Fruit fly (Drosophila melanogaster) whole organism, pupa: Measurements from ENCODE around the gene Usp5.

Source experiments
- CG10348 ChIP-seq: fragments of 200-800 bp; sonication (Bioruptor generic); IDR thresholded peaks from 2 replicates; pipeline ENCODE4 v1.3.6; 2022; ENCODE audit warnings: missing biosample characterization, missing genetic modification characterization
- CG12605 ChIP-seq: fragments of 200-800 bp; sonication (Bioruptor generic); IDR thresholded peaks from 2 replicates; pipeline ENCODE4 v1.3.6; 2022; ENCODE audit warnings: missing biosample characterization, missing genetic modification characterization
- CG13204 ChIP-seq: fragments of 200-800 bp; sonication (Bioruptor generic); optimal IDR thresholded peaks from 2 replicates; lab custom pipeline; 2018; ENCODE audit warnings: missing biosample characterization, mild to moderate bottlenecking, missing genetic modification characterization, moderate library complexity
- CG14655 ChIP-seq: fragments of 200-800 bp; sonication (Bioruptor generic); optimal IDR thresholded peaks from 3 replicates; lab custom pipeline; 2017; ENCODE audit warnings: mild to moderate bottlenecking, missing biosample characterization, missing genetic modification reagents, missing genetic modification characterization
- CG15710 ChIP-seq: fragments of 200-800 bp; sonication (Bioruptor generic); optimal IDR thresholded peaks from 2 replicates; lab custom pipeline; 2018; ENCODE audit warnings: missing biosample characterization, mild to moderate bottlenecking, missing genetic modification characterization, moderate library complexity
- CG17806 ChIP-seq: fragments of 200-800 bp; sonication (Bioruptor generic); optimal IDR thresholded peaks from 2 replicates; lab custom pipeline; 2018; ENCODE audit warnings: missing biosample characterization, mild to moderate bottlenecking, missing genetic modification characterization, moderate library complexity
- CG32121 ChIP-seq: fragments of 200-800 bp; sonication (Bioruptor generic); IDR thresholded peaks from 2 replicates; pipeline ENCODE4 v1.3.6; 2022; ENCODE audit warnings: missing biosample characterization, missing genetic modification characterization
- CG34367 ChIP-seq: fragments of 200-800 bp; sonication (Bioruptor generic); optimal IDR thresholded peaks from 2 replicates; lab custom pipeline; 2018; ENCODE audit warnings: missing biosample characterization, mild to moderate bottlenecking, missing genetic modification characterization
- CG4496 ChIP-seq: fragments of 200-800 bp; sonication (Bioruptor generic); IDR thresholded peaks from 3 replicates; pipeline ENCODE4 v1.3.6; 2022; ENCODE audit warnings: missing biosample characterization, missing genetic modification characterization
- CG8159 ChIP-seq: fragments of 200-800 bp; sonication (Bioruptor generic); optimal IDR thresholded peaks from 3 replicates; lab custom pipeline; 2018; ENCODE audit warnings: missing biosample characterization, mild to moderate bottlenecking, missing genetic modification characterization, moderate library complexity
- CG8301 ChIP-seq: fragments of 200-800 bp; sonication (Bioruptor generic); optimal IDR thresholded peaks from 2 replicates; lab custom pipeline; 2018; ENCODE audit warnings: missing biosample characterization, mild to moderate bottlenecking, missing genetic modification characterization
- CG9948 ChIP-seq: fragments of 200-800 bp; sonication (Bioruptor generic); optimal IDR thresholded peaks from 2 replicates; lab custom pipeline; 2018; ENCODE audit warnings: missing biosample characterization, mild to moderate bottlenecking, missing genetic modification characterization, moderate library complexity
- D1 ChIP-seq: fragments of 200-800 bp; sonication (Bioruptor generic); optimal IDR thresholded peaks from 2 replicates; lab custom pipeline; 2018; ENCODE audit warnings: missing biosample characterization, mild to moderate bottlenecking, missing genetic modification characterization, moderate library complexity
- EcR ChIP-seq: fragments of 200-800 bp; sonication (Bioruptor generic); optimal IDR thresholded peaks from 3 replicates; lab custom pipeline; 2019; ENCODE audit warnings: missing biosample characterization, missing genetic modification characterization, mild to moderate bottlenecking, moderate library complexity, missing genetic modification reagents
- Ets98B ChIP-seq: fragments of 200-800 bp; sonication (Bioruptor generic); IDR thresholded peaks from 2 replicates; pipeline ENCODE4 v1.3.6; 2022; ENCODE audit warnings: missing biosample characterization, missing genetic modification characterization
- Pif1A ChIP-seq: fragments of 200-800 bp; sonication (Bioruptor generic); optimal IDR thresholded peaks from 3 replicates; lab custom pipeline; 2016; ENCODE audit warnings: missing biosample characterization, missing genetic modification characterization
- Pif1B ChIP-seq: fragments of 200-800 bp; sonication (Bioruptor generic); optimal IDR thresholded peaks from 3 replicates; lab custom pipeline; 2016; ENCODE audit warnings: missing biosample characterization, missing genetic modification characterization
- Snoo ChIP-seq: fragments of 200-800 bp; sonication (Bioruptor generic); optimal IDR thresholded peaks from 3 replicates; lab custom pipeline; 2017; ENCODE audit warnings: missing biosample characterization, mild to moderate bottlenecking, missing genetic modification characterization, inconsistent platforms
- fd96Ca ChIP-seq: fragments of 200-800 bp; sonication (Bioruptor generic); IDR thresholded peaks from 3 replicates; pipeline ENCODE4 v1.3.6; 2022; ENCODE audit warnings: missing biosample characterization, missing genetic modification characterization
- gl ChIP-seq: fragments of 200-800 bp; sonication (Bioruptor generic); optimal IDR thresholded peaks from 2 replicates; lab custom pipeline; 2018; ENCODE audit warnings: missing biosample characterization, mild to moderate bottlenecking, missing genetic modification characterization
- rn ChIP-seq: fragments of 200-800 bp; sonication (Bioruptor generic); IDR thresholded peaks from 2 replicates; pipeline ENCODE4 v1.3.6; 2022; ENCODE audit warnings: missing biosample characterization, missing genetic modification characterization

The Usp5 gene

DNA sequence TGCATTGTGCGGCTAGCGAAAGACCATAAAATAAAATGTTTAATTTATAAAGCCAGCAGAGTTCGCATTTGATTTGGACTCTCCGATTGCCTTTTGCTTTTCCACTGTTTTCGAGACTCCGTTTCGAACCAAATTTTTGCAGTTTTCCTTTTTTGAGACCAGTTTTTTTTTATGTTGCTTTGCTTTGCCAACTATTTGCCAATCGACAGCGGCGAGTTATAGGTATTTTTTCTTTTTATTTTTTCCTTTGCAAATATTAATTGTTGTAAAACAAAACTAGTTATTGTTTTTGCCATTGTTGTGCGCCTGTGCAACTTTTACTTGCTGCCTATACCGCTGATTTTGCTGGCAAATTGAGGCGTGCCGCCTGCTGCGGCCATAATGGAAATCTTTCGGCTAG lies 42.6 kb downstream of the Usp5 start:
- TF ChIP-seq Pif1A (GFP tag; lab: Kevin White, UChicago), result no peak
- no peak for TF ChIP-seq Pif1B (GFP tag; lab: Kevin White, UChicago)

- TF ChIP-seq D1 (tag; lab: Kevin White, UChicago), result no peak
- TF ChIP-seq CG14655, result no peak
Measured at dm6 chr3L:3102506-3103023, 45.6 kb downstream of the Usp5 start.

DNA sequence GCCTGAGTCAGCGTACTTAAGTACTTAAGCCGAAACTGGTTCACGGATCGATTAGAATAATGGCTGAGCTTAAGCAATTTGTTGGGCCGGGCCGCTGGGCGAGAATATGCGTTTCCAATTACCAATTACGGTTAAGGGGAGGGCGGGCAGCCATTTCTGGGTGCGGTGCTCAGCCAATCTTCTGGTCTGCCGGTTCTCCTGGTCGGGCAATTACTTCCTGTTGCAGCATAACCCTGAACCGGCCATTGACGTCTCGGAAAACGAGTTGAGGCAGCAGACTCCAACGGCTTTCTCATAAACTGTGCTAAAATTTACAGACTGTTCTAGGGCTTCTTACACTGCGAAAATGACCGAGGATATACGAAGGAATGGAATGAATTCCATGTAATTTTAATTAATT lies 47.0 kb downstream of the Usp5 start:
- TF ChIP-seq CG34367 (tag; lab: Kevin White, UChicago) (peak; percentile 1), CG8159 (no peak), CG9948 (tag; lab: Kevin White, UChicago) (no peak), D1 (tag; lab: Kevin White, UChicago) (no peak), CG14655 (no peak), gl (tag; lab: Kevin White, UChicago) (peak; percentile 6), Ets98B (GFP tag; lab: Robert Waterston, UW) (no peak), EcR (GFP tag; lab: Kevin White, UChicago) (peak; percentile 96), CG8301 (no peak)

DNA sequence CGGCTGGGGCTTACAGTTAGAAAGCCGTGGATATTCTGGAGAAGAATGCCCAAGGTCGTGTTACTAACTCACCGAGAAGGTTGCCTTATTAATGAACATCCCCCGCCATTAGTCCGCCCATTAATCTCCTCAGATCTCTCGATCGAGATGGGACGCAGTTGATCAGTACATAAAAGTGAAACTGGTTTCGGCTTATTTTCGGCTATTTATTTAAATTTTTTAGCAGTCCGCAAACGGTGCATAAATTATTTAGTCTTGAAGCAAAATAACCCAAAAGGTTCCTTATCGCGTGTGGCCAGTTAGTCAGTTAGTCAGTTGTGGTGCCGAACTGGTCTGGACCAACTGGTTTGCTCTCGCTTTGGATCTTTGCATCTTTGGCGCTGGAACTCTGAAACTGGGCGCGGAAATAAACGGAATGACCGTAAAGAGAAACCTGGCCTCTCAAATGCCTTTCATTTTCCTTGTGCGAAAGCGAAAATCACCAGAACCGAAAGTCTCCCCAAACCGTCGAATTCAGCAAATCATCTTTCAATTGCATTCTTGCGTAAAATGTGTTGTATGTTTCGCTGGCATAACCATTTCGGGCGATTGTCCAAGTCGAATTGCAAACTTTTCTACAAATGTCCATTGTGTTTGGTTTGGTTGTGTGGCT lies 49.3 kb downstream of the Usp5 start:
- TF ChIP-seq Snoo (tag; lab: Kevin White, UChicago) (peak; percentile 40), CG14655 (peak; percentile 9), CG15710 (no peak), CG8301 (peak; percentile 38), CG17806 (no peak), EcR (GFP tag; lab: Kevin White, UChicago) (no peak)

dm6 chr3L:3097598-3097880 lies 50.6 kb downstream of the Usp5 start:
- TF ChIP-seq gl (tag; lab: Kevin White, UChicago) (no peak), CG9948 (tag; lab: Kevin White, UChicago) (no peak), CG32121 (GFP tag; lab: Robert Waterston, UW) (0 out of 2 replicates have a peak, but pooled peaks have one; percentile 20), CG8159 (no peak), CG15710 (no peak), CG34367 (tag; lab: Kevin White, UChicago) (no peak), CG10348 (no peak), CG14655 (no peak)

- TF ChIP-seq EcR (GFP tag; lab: Kevin White, UChicago) (no peak), CG10348 (no peak), CG12605 (GFP tag; lab: Robert Waterston, UW) (no peak), gl (tag; lab: Kevin White, UChicago) (no peak), CG4496 (GFP tag; lab: Robert Waterston, UW) (no peak), CG8301 (no peak), CG17806 (no peak), CG32121 (GFP tag; lab: Robert Waterston, UW) (no peak), CG8159 (no peak), CG9948 (tag; lab: Kevin White, UChicago) (no peak), CG13204 (GFP tag; lab: Kevin White, UChicago) (no peak), Snoo (tag; lab: Kevin White, UChicago) (no peak)
Measured at dm6 chr3L:3096726-3097597, 51.2 kb downstream of the Usp5 start.

- TF ChIP-seq D1 (tag; lab: Kevin White, UChicago) (no peak), rn (GFP tag; lab: Robert Waterston, UW) (no peak), CG32121 (GFP tag; lab: Robert Waterston, UW) (peak; percentile 26; the same call in 1 of the 2 replicates), CG14655 (no peak), CG4496 (GFP tag; lab: Robert Waterston, UW) (0 out of 3 replicates have a peak, but pooled peaks have one; percentile 49), fd96Ca (no peak), gl (tag; lab: Kevin White, UChicago) (no peak), CG8301 (peak; percentile 55), CG10348 (no peak), Ets98B (GFP tag; lab: Robert Waterston, UW) (no peak), CG13204 (GFP tag; lab: Kevin White, UChicago) (no peak), CG9948 (tag; lab: Kevin White, UChicago) (no peak), CG8159 (peak; percentile 49), CG34367 (tag; lab: Kevin White, UChicago) (no peak), CG15710 (peak; percentile 43), Pif1B (GFP tag; lab: Kevin White, UChicago) (peak; percentile 20), Snoo (tag; lab: Kevin White, UChicago) (no peak), CG12605 (GFP tag; lab: Robert Waterston, UW) (0 out of 2 replicates have a peak, but pooled peaks have one; percentile 9), EcR (GFP tag; lab: Kevin White, UChicago) (no peak)
Measured at dm6 chr3L:3096073-3096725, 52.0 kb downstream of the Usp5 start.
